Fruit fly (Drosophila melanogaster): ENCODE results near the gene CG18599.

CG18599 gene

dm6 chr3R:18283441-18283840, 15.9 kb downstream of the CG18599 start, which contains the start of the genes CG14312 and CG8064:
Gene CG14312, minus strand, starts transcription at chr3R:18283528.
Gene CG8064, plus strand, starts transcription at chr3R:18283660.
- TF ChIP-seq Hr78 (GFP tag; optimal IDR thresholded peaks at IDR 0.05) (no peak), Rel (GFP tag; optimal IDR thresholded peaks at IDR 0.05) (no peak), Rel (tag; optimal IDR thresholded peaks at IDR 0.05) (peak; percentile 27), dsf (GFP tag; optimal IDR thresholded peaks at IDR 0.05; ENCODE audit: borderline replicate concordance) (no peak), Sp1 (GFP tag; optimal IDR thresholded peaks at IDR 0.05) (no peak), woc (GFP tag; optimal IDR thresholded peaks at IDR 0.05) (no peak)

dm6 chr3R:18288677-18289076, 21.1 kb downstream of the CG18599 start, which contains the start of gene CG7131:
Gene CG7131, minus strand, starts transcription at chr3R:18288777.
- no peak for TF ChIP-seq Vsx2 (GFP tag; optimal IDR thresholded peaks at IDR 0.05; ENCODE audit: partially characterized antibody)
- no peak for TF ChIP-seq Dfd (GFP tag; optimal IDR thresholded peaks at IDR 0.05)
- TF ChIP-seq CG32264 (GFP tag; optimal IDR thresholded peaks at IDR 0.05): no peak
- TF ChIP-seq GATAd (GFP tag; optimal IDR thresholded peaks at IDR 0.05): no peak
- TF ChIP-seq usp (GFP tag; optimal IDR thresholded peaks at IDR 0.05): no peak
- TF ChIP-seq woc (GFP tag; optimal IDR thresholded peaks at IDR 0.05): no peak
- TF ChIP-seq h (GFP tag; optimal IDR thresholded peaks at IDR 0.05): no peak
- TF ChIP-seq Abd-B (GFP tag; optimal IDR thresholded peaks at IDR 0.05): no peak
- TF ChIP-seq br (GFP tag; optimal IDR thresholded peaks at IDR 0.05): no peak
- TF ChIP-seq ey (GFP tag; optimal IDR thresholded peaks at IDR 0.05): no peak
- TF ChIP-seq foxo (GFP tag; optimal IDR thresholded peaks at IDR 0.05): no peak
- TF ChIP-seq Mio (GFP tag; optimal IDR thresholded peaks at IDR 0.05): no peak
- TF ChIP-seq OdsH (GFP tag; optimal IDR thresholded peaks at IDR 0.05): no peak
- no peak for TF ChIP-seq Hr78 (GFP tag; optimal IDR thresholded peaks at IDR 0.05)
- no peak for TF ChIP-seq dl (GFP tag; optimal IDR thresholded peaks at IDR 0.05; ENCODE audit: insufficient read depth in 1 of 2, partially characterized antibody in 2 of 2)
- TF ChIP-seq dsf (GFP tag; optimal IDR thresholded peaks at IDR 0.05; ENCODE audit: borderline replicate concordance): no peak
- TF ChIP-seq Myc (optimal IDR thresholded peaks at IDR 0.05): no peak

DNA sequence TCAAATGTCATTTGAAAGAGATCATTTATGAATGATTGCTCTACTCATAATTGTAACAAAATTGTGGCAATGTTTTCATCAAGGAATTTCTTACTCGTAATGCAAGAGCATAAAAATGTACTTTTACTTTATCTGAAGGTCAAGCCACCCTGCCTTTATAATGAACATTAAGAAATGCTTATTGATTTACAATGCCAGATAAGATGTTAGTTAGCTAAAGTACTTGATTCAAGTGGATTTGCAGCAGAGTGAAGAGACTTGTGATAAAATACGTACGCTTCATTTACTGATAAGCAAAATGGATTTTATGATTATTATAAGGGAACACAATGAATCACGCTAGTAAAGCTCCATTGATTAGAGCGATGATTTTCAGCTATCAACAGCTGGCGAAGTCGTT, 24.2 kb downstream of the CG18599 start:
- TF ChIP-seq Dfd (GFP tag; optimal IDR thresholded peaks at IDR 0.05) (no peak), h (GFP tag; optimal IDR thresholded peaks at IDR 0.05) (peak; percentile 1)

dm6 chr3R:18292371-18292770, 24.8 kb downstream of the CG18599 start:
- TF ChIP-seq Jra (GFP tag; optimal IDR thresholded peaks at IDR 0.05): no peak
- TF ChIP-seq Rel (GFP tag; optimal IDR thresholded peaks at IDR 0.05): no peak
- peak; percentile 77 for TF ChIP-seq Rel (tag; optimal IDR thresholded peaks at IDR 0.05)

DNA sequence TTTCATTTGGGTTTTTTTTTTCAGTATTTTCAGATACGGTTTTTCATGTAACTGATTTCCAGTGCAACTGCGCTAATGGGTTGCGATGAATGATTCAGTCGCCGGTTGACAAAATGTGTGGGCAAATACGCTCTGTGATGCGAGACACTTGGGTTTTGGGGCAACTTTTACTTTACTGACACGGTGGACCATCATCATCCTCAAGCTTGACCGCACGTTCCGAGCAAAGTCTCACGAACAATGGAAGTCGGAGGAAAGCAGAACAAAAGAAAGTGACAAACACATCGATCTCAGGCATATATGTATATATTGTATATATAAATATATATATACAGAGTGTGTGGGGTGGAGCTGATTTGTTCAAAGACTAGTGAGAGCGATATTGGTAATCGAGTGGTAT, 26.9 kb downstream of the CG18599 start:
- TF ChIP-seq psq (GFP tag; optimal IDR thresholded peaks at IDR 0.05) (no peak), Sp1 (GFP tag; optimal IDR thresholded peaks at IDR 0.05) (no peak), CG32264 (GFP tag; optimal IDR thresholded peaks at IDR 0.05) (no peak), dmrt93B (GFP tag; optimal IDR thresholded peaks at IDR 0.05) (no peak), Dfd (GFP tag; optimal IDR thresholded peaks at IDR 0.05) (no peak), woc (GFP tag; optimal IDR thresholded peaks at IDR 0.05) (no peak), CrebA (GFP tag; optimal IDR thresholded peaks at IDR 0.05; ENCODE audit: borderline replicate concordance) (no peak), pan (optimal IDR thresholded peaks at IDR 0.05) (no peak), GATAd (GFP tag; optimal IDR thresholded peaks at IDR 0.05) (no peak), rgr (GFP tag; optimal IDR thresholded peaks at IDR 0.05) (no peak), foxo (GFP tag; optimal IDR thresholded peaks at IDR 0.05) (no peak), fru (GFP tag; optimal IDR thresholded peaks at IDR 0.05) (no peak), N (GFP tag; optimal IDR thresholded peaks at IDR 0.05) (no peak), OdsH (GFP tag; optimal IDR thresholded peaks at IDR 0.05) (no peak), Mio (GFP tag; optimal IDR thresholded peaks at IDR 0.05) (no peak), Vsx2 (GFP tag; optimal IDR thresholded peaks at IDR 0.05; ENCODE audit: partially characterized antibody) (no peak)

DNA sequence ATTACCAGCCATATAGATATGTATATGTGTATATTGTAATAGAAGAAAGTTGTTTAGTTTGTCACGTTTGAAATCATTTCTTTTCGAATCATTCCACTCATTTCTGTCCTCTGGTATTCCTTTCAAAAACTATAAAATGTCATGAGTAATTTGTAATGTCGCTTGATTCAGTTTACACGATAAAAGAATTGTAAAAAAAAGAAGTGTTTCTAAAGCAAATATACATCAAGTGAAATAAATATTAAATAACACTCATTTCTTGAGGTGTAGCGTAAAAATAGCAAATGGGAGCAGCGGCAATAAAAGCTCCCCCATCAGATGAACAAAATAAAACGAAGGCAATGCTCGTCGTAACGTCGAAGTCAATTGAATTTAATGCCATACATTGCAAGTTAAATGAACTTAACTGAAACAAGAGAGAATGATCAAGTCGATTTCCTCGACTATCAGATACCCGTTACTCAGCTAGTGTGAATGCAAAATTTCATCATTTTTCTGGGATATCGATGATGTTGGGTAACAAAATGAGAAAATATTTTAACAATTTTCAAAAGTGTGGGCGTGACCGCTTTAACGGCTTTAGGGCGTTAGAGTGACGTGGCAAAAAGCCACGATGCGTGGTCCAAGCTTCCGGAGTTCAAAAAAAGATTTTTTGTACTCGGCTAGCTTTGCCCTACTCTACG, 27.8 kb downstream of the CG18599 start:
- peak; percentile 16 for TF ChIP-seq h (GFP tag; optimal IDR thresholded peaks at IDR 0.05)
- no peak for TF ChIP-seq N (GFP tag; optimal IDR thresholded peaks at IDR 0.05)

Data from whole organism, wandering third instar larva.